Worm (Caenorhabditis elegans): ENCODE results near the gene emb-1.

ce11 chrIII:5144169-5144568 lies 29.1 kb upstream of the emb-1 start:
- TF ChIP-seq mab-5 (tag; optimal IDR thresholded peaks at IDR 0.05), result no peak
- no peak for TF ChIP-seq ces-1 (GFP tag; optimal IDR thresholded peaks at IDR 0.05)
- no peak for TF ChIP-seq ceh-43 (GFP tag; optimal IDR thresholded peaks at IDR 0.05)
- no peak for TF ChIP-seq lin-13 (tag; optimal IDR thresholded peaks at IDR 0.05)
- no peak for TF ChIP-seq bed-3 (GFP tag; optimal IDR thresholded peaks at IDR 0.05)
- no peak for TF ChIP-seq nhr-12 (tag; optimal IDR thresholded peaks at IDR 0.05)
- no peak for TF ChIP-seq nhr-76 (tag; optimal IDR thresholded peaks at IDR 0.05)
- no peak for TF ChIP-seq pha-4 (tag; optimal IDR thresholded peaks at IDR 0.05)
- no peak for TF ChIP-seq elt-1 (tag; optimal IDR thresholded peaks at IDR 0.05; ENCODE audit: borderline replicate concordance, insufficient read depth)
- TF ChIP-seq snpc-4 (tag; optimal IDR thresholded peaks at IDR 0.05), result no peak
- TF ChIP-seq unc-39 (tag; optimal IDR thresholded peaks at IDR 0.05), result no peak
- TF ChIP-seq unc-62 (GFP tag; optimal IDR thresholded peaks at IDR 0.05), result no peak
